Fruit fly (Drosophila melanogaster) whole organism, embryonic: ENCODE data around the gene RASSF8.

Experiments
- ATbp ChIP-seq: fragments of 200-800 bp; sonication (Bioruptor generic); optimal IDR thresholded peaks from 2 replicates; lab custom pipeline; 2017; ENCODE audit warnings: missing biosample characterization, mild to moderate bottlenecking, missing genetic modification characterization, missing genetic modification reagents
- B-H2 ChIP-seq: fragments of 200-800 bp; sonication (Bioruptor generic); optimal IDR thresholded peaks from 2 replicates; lab custom pipeline; 2018; ENCODE audit warnings: missing biosample characterization, mild to moderate bottlenecking, missing genetic modification characterization
- Bgb ChIP-seq: fragments of 200-800 bp; sonication (Bioruptor generic); IDR thresholded peaks from 2 replicates; pipeline ENCODE4 v1.3.6; 2022; ENCODE audit warnings: missing biosample characterization, missing genetic modification characterization; ENCODE audit not compliant: partially characterized antibody
- CG10147 ChIP-seq: fragments of 200-800 bp; sonication (Bioruptor generic); optimal IDR thresholded peaks from 2 replicates; lab custom pipeline; 2019; ENCODE audit warnings: missing biosample characterization, mild to moderate bottlenecking, missing genetic modification characterization, moderate library complexity
- CG10209 ChIP-seq: fragments of 200-800 bp; sonication (Bioruptor generic); optimal IDR thresholded peaks from 3 replicates; lab custom pipeline; 2017; ENCODE audit warnings: missing biosample characterization, mild to moderate bottlenecking, missing genetic modification characterization, missing genetic modification reagents
- CG16813 ChIP-seq: fragments of 200-800 bp; sonication (Bioruptor generic); IDR thresholded peaks from 3 replicates; pipeline ENCODE4 v1.3.6; 2022; ENCODE audit warnings: missing biosample characterization, missing genetic modification characterization; ENCODE audit not compliant: partially characterized antibody
- CG3281 ChIP-seq: fragments of 200-800 bp; sonication (Bioruptor generic); optimal IDR thresholded peaks from 3 replicates; lab custom pipeline; 2017; ENCODE audit warnings: missing biosample characterization, mild to moderate bottlenecking, missing genetic modification characterization
- CG3838 ChIP-seq: fragments of 200-800 bp; sonication (Bioruptor generic); optimal IDR thresholded peaks from 3 replicates; lab custom pipeline; 2016; ENCODE audit warnings: missing biosample characterization, missing genetic modification characterization
- CG4328 ChIP-seq: fragments of 200-800 bp; sonication (Bioruptor generic); optimal IDR thresholded peaks from 3 replicates; lab custom pipeline; 2017; ENCODE audit warnings: missing biosample characterization, missing genetic modification reagents, missing genetic modification characterization
- CG5245 ChIP-seq: fragments of 200-800 bp; sonication (Bioruptor generic); optimal IDR thresholded peaks from 3 replicates; lab custom pipeline; 2016; ENCODE audit warnings: missing biosample characterization, missing genetic modification characterization
- CG6689 ChIP-seq: fragments of 200-800 bp; sonication (Bioruptor generic); IDR thresholded peaks from 2 replicates; pipeline ENCODE4 v1.3.6; 2022; ENCODE audit warnings: missing biosample characterization, missing genetic modification characterization
- CG6854 ChIP-seq: fragments of 200-800 bp; sonication (Bioruptor generic); optimal IDR thresholded peaks from 3 replicates; lab custom pipeline; 2017; ENCODE audit warnings: missing biosample characterization, mild to moderate bottlenecking, missing genetic modification characterization
- CG7271 ChIP-seq: fragments of 200-800 bp; sonication (Bioruptor generic); optimal IDR thresholded peaks from 2 replicates; lab custom pipeline; 2018; ENCODE audit warnings: missing biosample characterization, mild to moderate bottlenecking, missing genetic modification characterization, moderate library complexity
- CG7839 ChIP-seq: fragments of 200-800 bp; sonication (Bioruptor generic); optimal IDR thresholded peaks from 3 replicates; lab custom pipeline; 2018; ENCODE audit warnings: missing biosample characterization, mild to moderate bottlenecking, missing genetic modification characterization, moderate library complexity
- CG9437 ChIP-seq: fragments of 200-800 bp; sonication (Bioruptor generic); optimal IDR thresholded peaks from 2 replicates; lab custom pipeline; 2018; ENCODE audit warnings: missing biosample characterization, mild to moderate bottlenecking, missing genetic modification characterization
- CG9727 ChIP-seq: fragments of 200-800 bp; sonication (Bioruptor generic); optimal IDR thresholded peaks from 3 replicates; lab custom pipeline; 2017; ENCODE audit warnings: missing biosample characterization, mild to moderate bottlenecking, missing genetic modification characterization
- Dek ChIP-seq: fragments of 200-800 bp; sonication (Bioruptor generic); optimal IDR thresholded peaks from 3 replicates; lab custom pipeline; 2019; ENCODE audit warnings: missing biosample characterization, mild to moderate bottlenecking, missing genetic modification characterization, moderate library complexity
- Doc2 ChIP-seq: fragments of 200-800 bp; sonication (Bioruptor generic); IDR thresholded peaks from 2 replicates; pipeline ENCODE4 v1.3.6; 2022; ENCODE audit warnings: missing biosample characterization, missing genetic modification characterization
- Dp ChIP-seq: fragments of 200-800 bp; sonication (Bioruptor generic); optimal IDR thresholded peaks from 2 replicates; lab custom pipeline; 2018; ENCODE audit warnings: missing biosample characterization, mild to moderate bottlenecking, missing genetic modification characterization, moderate library complexity
- Fer1 ChIP-seq: fragments of 200-800 bp; sonication (Bioruptor generic); optimal IDR thresholded peaks from 2 replicates; lab custom pipeline; 2017; ENCODE audit warnings: missing biosample characterization, mild to moderate bottlenecking, missing genetic modification characterization
- Hey ChIP-seq: fragments of 200-800 bp; sonication (Bioruptor generic); optimal IDR thresholded peaks from 3 replicates; lab custom pipeline; 2018; ENCODE audit warnings: missing biosample characterization, mild to moderate bottlenecking, missing genetic modification characterization
- HmgZ ChIP-seq: fragments of 200-800 bp; sonication (Bioruptor generic); optimal IDR thresholded peaks from 2 replicates; lab custom pipeline; 2018; ENCODE audit warnings: missing biosample characterization, mild to moderate bottlenecking, missing genetic modification characterization
- Hr3 ChIP-seq: fragments of 200-800 bp; sonication (Bioruptor generic); optimal IDR thresholded peaks from 3 replicates; lab custom pipeline; 2016; ENCODE audit warnings: missing biosample characterization, missing genetic modification characterization
- MESR4 ChIP-seq: fragments of 200-800 bp; sonication (Bioruptor generic); optimal IDR thresholded peaks from 2 replicates; lab custom pipeline; 2018; ENCODE audit warnings: missing biosample characterization, mild to moderate bottlenecking, missing genetic modification characterization, moderate library complexity
- MTF-1 ChIP-seq: fragments of 200-800 bp; sonication (Bioruptor generic); optimal IDR thresholded peaks from 2 replicates; lab custom pipeline; 2018; ENCODE audit warnings: missing biosample characterization, mild to moderate bottlenecking, missing genetic modification characterization, borderline replicate concordance
- Ptx1 ChIP-seq: fragments of 200-800 bp; sonication (Bioruptor generic); IDR thresholded peaks from 2 replicates; pipeline ENCODE4 v1.3.6; 2022; ENCODE audit warnings: missing biosample characterization, missing genetic modification characterization
- Ravus ChIP-seq: fragments of 200-800 bp; sonication (Bioruptor generic); IDR thresholded peaks from 2 replicates; pipeline ENCODE4 v1.3.6; 2022; ENCODE audit warnings: missing biosample characterization, missing genetic modification characterization
- Rx ChIP-seq: fragments of 200-800 bp; sonication (Bioruptor generic); IDR thresholded peaks from 2 replicates; pipeline ENCODE4 v1.3.6; 2022; ENCODE audit warnings: missing biosample characterization, missing genetic modification characterization
- Sin3A ChIP-seq: fragments of >200 bp; optimal IDR thresholded peaks from 2 replicates; lab custom pipeline; 2018
- Six4 ChIP-seq: fragments of 200-800 bp; sonication (Bioruptor generic); optimal IDR thresholded peaks from 2 replicates; lab custom pipeline; 2016; ENCODE audit warnings: missing biosample characterization, missing genetic modification characterization
- Stat92E ChIP-seq, 3 experiments: fragments of >200 bp in 2 of 3; fragments of 200-800 bp in 1 of 3; sonication (Bioruptor generic) in 1 of 3; optimal IDR thresholded peaks; 2 replicates each; lab custom pipeline; 2017 to 2019; ENCODE audit warnings: missing biosample characterization in 3 of 3, missing genetic modification characterization in 3 of 3, mild to moderate bottlenecking in 1 of 3, moderate library complexity in 1 of 3
- Taf1 ChIP-seq: fragments of 200-800 bp; sonication (Bioruptor generic); IDR thresholded peaks from 2 replicates; pipeline ENCODE4 v1.3.6; 2022; ENCODE audit warnings: missing biosample characterization, missing genetic modification characterization
- Usf ChIP-seq: fragments of 200-800 bp; sonication (Bioruptor generic); optimal IDR thresholded peaks from 2 replicates; lab custom pipeline; 2017; ENCODE audit warnings: missing genotype, missing biosample characterization, missing genetic modification characterization
- aop ChIP-seq: fragments of 200-800 bp; sonication (Bioruptor generic); IDR thresholded peaks from 2 replicates; pipeline ENCODE4 v1.3.6; 2022; ENCODE audit warnings: missing biosample characterization, missing genetic modification characterization
- bab2 ChIP-seq: fragments of 200-800 bp; sonication (Bioruptor generic); optimal IDR thresholded peaks from 2 replicates; lab custom pipeline; 2016; ENCODE audit warnings: missing biosample characterization, missing genetic modification characterization
- br ChIP-seq: fragments of >200 bp; optimal IDR thresholded peaks from 2 replicates; lab custom pipeline; 2017
- chif ChIP-seq, 2 experiments: fragments of 200-800 bp; sonication (Bioruptor generic); optimal IDR thresholded peaks; 3 replicates each; lab custom pipeline; 2016; ENCODE audit warnings: missing biosample characterization in 2 of 2, missing genetic modification characterization in 2 of 2
- cwo ChIP-seq: fragments of 200-800 bp; sonication (Bioruptor generic); optimal IDR thresholded peaks from 3 replicates; lab custom pipeline; 2017; ENCODE audit warnings: missing biosample characterization, missing genetic modification characterization, mild to moderate bottlenecking, moderate library complexity, missing genetic modification reagents
- gfzf ChIP-seq: fragments of 200-800 bp; sonication (Bioruptor generic); optimal IDR thresholded peaks from 2 replicates; lab custom pipeline; 2016; ENCODE audit warnings: missing biosample characterization, mild to moderate bottlenecking, missing genetic modification characterization, moderate library complexity
- grau ChIP-seq: fragments of 200-800 bp; optimal IDR thresholded peaks from 3 replicates; lab custom pipeline; 2019; ENCODE audit warnings: missing biosample characterization, mild to moderate bottlenecking, missing genetic modification characterization, moderate library complexity
- ind ChIP-seq: fragments of 200-800 bp; sonication (Bioruptor generic); optimal IDR thresholded peaks from 3 replicates; lab custom pipeline; 2016; ENCODE audit warnings: missing biosample characterization, missing genetic modification characterization
- klu ChIP-seq: fragments of 200-800 bp; sonication (Bioruptor generic); IDR thresholded peaks from 2 replicates; pipeline ENCODE4 v1.3.6; 2022; ENCODE audit warnings: missing biosample characterization, missing genetic modification characterization
- lab ChIP-seq: fragments of 200-800 bp; sonication (Bioruptor generic); optimal IDR thresholded peaks from 3 replicates; lab custom pipeline; 2017; ENCODE audit warnings: missing biosample characterization, missing genetic modification characterization, mild to moderate bottlenecking, moderate library complexity, missing genetic modification reagents
- onecut ChIP-seq: fragments of 200-800 bp; sonication (Bioruptor generic); IDR thresholded peaks from 2 replicates; pipeline ENCODE4 v1.3.6; 2022; ENCODE audit warnings: missing biosample characterization, missing genetic modification characterization
- p53 ChIP-seq: fragments of 200-800 bp; sonication (Bioruptor generic); optimal IDR thresholded peaks from 2 replicates; lab custom pipeline; 2016; ENCODE audit warnings: missing biosample characterization, missing genetic modification characterization
- phol ChIP-seq: fragments of 200-800 bp; sonication (Bioruptor generic); optimal IDR thresholded peaks from 3 replicates; lab custom pipeline; 2018; ENCODE audit warnings: missing biosample characterization, mild to moderate bottlenecking, missing genetic modification characterization, moderate library complexity
- slou ChIP-seq: fragments of 200-800 bp; sonication (Bioruptor generic); optimal IDR thresholded peaks from 3 replicates; lab custom pipeline; 2016; ENCODE audit warnings: missing biosample characterization, missing genetic modification characterization
- sqz ChIP-seq: fragments of 200-800 bp; sonication (Bioruptor generic); optimal IDR thresholded peaks from 3 replicates; lab custom pipeline; 2018; ENCODE audit warnings: missing biosample characterization, mild to moderate bottlenecking, missing genetic modification characterization
- tup ChIP-seq: fragments of 200-800 bp; sonication (Bioruptor generic); optimal IDR thresholded peaks from 2 replicates; lab custom pipeline; 2016; ENCODE audit warnings: missing biosample characterization, mild to moderate bottlenecking, missing genetic modification characterization, moderate library complexity
- wor ChIP-seq: fragments of 200-800 bp; sonication (Bioruptor generic); IDR thresholded peaks from 2 replicates; pipeline ENCODE4 v1.3.6; 2022; ENCODE audit warnings: missing biosample characterization, missing genetic modification characterization
- yki ChIP-seq: fragments of >200 bp; optimal IDR thresholded peaks from 3 replicates; lab custom pipeline; 2018

RASSF8 gene

dm6 chr3R:25631079-25631478 is 30.5 kb upstream of the RASSF8 start (continued):
- TF ChIP-seq CG5245 (peak; percentile 48), gfzf (GFP tag; lab: Kevin White, UChicago) (no peak), Sin3A (lab: Kevin White, UChicago) (no peak), Hey (tag; lab: Kevin White, UChicago) (peak; percentile 23), lab (GFP tag; lab: Kevin White, UChicago) (peak; percentile 87), Dp (no peak), Usf (GFP tag; lab: Kevin White, UChicago) (no peak), CG6689 (GFP tag; lab: Robert Waterston, UW) (peak; percentile 76), CG3281 (peak; percentile 48), CG4328 (GFP tag; lab: Kevin White, UChicago) (peak; percentile 30), wor (GFP tag; lab: Robert Waterston, UW) (peak; percentile 67), onecut (GFP tag; lab: Robert Waterston, UW) (peak; percentile 60), CG16813 (GFP tag; lab: Robert Waterston, UW) (no peak), ATbp (GFP tag; lab: Kevin White, UChicago) (peak; percentile 72), grau (tag; lab: Kevin White, UChicago) (peak; percentile 74), Ravus (GFP tag; lab: Robert Waterston, UW) (no peak; the same call in 1 of the 2 replicates), Ptx1 (GFP tag; lab: Robert Waterston, UW) (peak; percentile 81), MTF-1 (GFP tag; lab: Kevin White, UChicago) (no peak), CG10147 (GFP tag; lab: Kevin White, UChicago) (peak; percentile 64), Rx (peak; percentile 56), Bgb (GFP tag; lab: Robert Waterston, UW) (no peak), CG7271 (tag; lab: Kevin White, UChicago) (no peak), Hr3 (GFP tag; lab: Kevin White, UChicago) (peak; percentile 43), B-H2 (GFP tag; lab: Kevin White, UChicago) (peak; percentile 15), cwo (peak; percentile 66), tup (GFP tag; lab: Kevin White, UChicago) (peak; percentile 21), HmgZ (tag; lab: Kevin White, UChicago) (peak; percentile 63), br (lab: Kevin White, UChicago) (no peak), CG7839 (tag; lab: Kevin White, UChicago) (peak; percentile 74), ind (GFP tag; lab: Kevin White, UChicago) (peak; percentile 66), CG9437 (GFP tag; lab: Kevin White, UChicago) (peak; percentile 47), p53 (GFP tag; lab: Kevin White, UChicago) (no peak), CG3838 (GFP tag; lab: Kevin White, UChicago) (no peak), CG10209 (peak; percentile 61), phol (tag; lab: Kevin White, UChicago) (peak; percentile 64), CG9727 (GFP tag; lab: Kevin White, UChicago) (peak; percentile 56), aop (GFP tag; lab: Robert Waterston, UW) (no peak), yki (no peak), Stat92E (GFP tag; optimal IDR thresholded peaks at IDR 0.05; lab: Kevin White, UChicago) (no peak), Dek (tag; lab: Kevin White, UChicago) (peak; percentile 57), chif (GFP tag; optimal IDR thresholded peaks at IDR 0.05; lab: Kevin White, UChicago) (peak; percentile 2 to 41), Doc2 (GFP tag; lab: Robert Waterston, UW) (no peak), slou (peak; percentile 17), CG6854 (GFP tag; lab: Kevin White, UChicago) (peak; percentile 24), Six4 (GFP tag; lab: Kevin White, UChicago) (peak; percentile 54), klu (GFP tag; lab: Robert Waterston, UW) (peak; percentile 44; the same call in 1 of the 2 replicates), bab2 (peak; percentile 61), Fer1 (GFP tag; lab: Kevin White, UChicago) (peak; percentile 80), Taf1 (GFP tag; lab: Robert Waterston, UW) (peak; percentile 44; the same call in 1 of the 2 replicates), sqz (GFP tag; lab: Kevin White, UChicago) (no peak), MESR4 (GFP tag; lab: Kevin White, UChicago) (no peak)
